Worm (Caenorhabditis elegans): ENCODE data around the gene F54D10.4.

ce11 chrII:3764486-3764885, 42.4 kb downstream of the F54D10.4 start, which contains the start of gene srx-112:
- TF ChIP-seq snpc-4 (tag; optimal IDR thresholded peaks at IDR 0.05): no peak
- no peak for TF ChIP-seq nhr-6 (tag; optimal IDR thresholded peaks at IDR 0.05)
- TF ChIP-seq dpl-1 (GFP tag; optimal IDR thresholded peaks at IDR 0.05): no peak
- no peak for TF ChIP-seq aha-1 (tag)
- TF ChIP-seq hlh-30 (tag; optimal IDR thresholded peaks at IDR 0.05; ENCODE audit: insufficient read depth): no peak
- no peak for TF ChIP-seq dmd-6 (GFP tag; IDR thresholded peaks at IDR 0.05)
- no peak for TF ChIP-seq ceh-62 (tag; optimal IDR thresholded peaks at IDR 0.05)
- TF ChIP-seq zip-2 (tag; optimal IDR thresholded peaks at IDR 0.05): no peak
- no peak for TF ChIP-seq ZK546.5 (tag; optimal IDR thresholded peaks at IDR 0.05)
- TF ChIP-seq lin-13 (GFP tag; optimal IDR thresholded peaks at IDR 0.05): no peak
- TF ChIP-seq F49E8.2 (tag; optimal IDR thresholded peaks at IDR 0.05; ENCODE audit: borderline replicate concordance): no peak
- no peak for TF ChIP-seq jun-1 (tag; optimal IDR thresholded peaks at IDR 0.05)

Data from whole organism, L4 larva.